Fruit fly (Drosophila melanogaster) whole organism, embryonic: ENCODE data around the gene Caper.
A peak's percentile ranks its signal among the peaks of the same experiment; 100 is the strongest.

Experiments
- Adf1 ChIP-seq: fragments of 200-800 bp; sonication (Bioruptor generic); IDR thresholded peaks from 2 replicates; pipeline ENCODE4 v1.3.6; 2022; ENCODE audit warnings: missing biosample characterization, missing genetic modification characterization
- Asciz ChIP-seq: fragments of 200-800 bp; sonication (Bioruptor generic); optimal IDR thresholded peaks from 2 replicates; lab custom pipeline; 2017; ENCODE audit warnings: missing biosample characterization, mild to moderate bottlenecking, missing genetic modification characterization, missing genetic modification reagents
- Atf-2 ChIP-seq: fragments of 200-800 bp; sonication (Bioruptor generic); optimal IDR thresholded peaks from 2 replicates; lab custom pipeline; 2016; ENCODE audit warnings: missing biosample characterization, missing genetic modification characterization
- Bdp1 ChIP-seq: fragments of 200-800 bp; sonication (Bioruptor generic); optimal IDR thresholded peaks from 3 replicates; lab custom pipeline; 2016; ENCODE audit warnings: missing biosample characterization, missing genetic modification characterization
- CG10321 ChIP-seq: fragments of 200-800 bp; sonication (Bioruptor generic); IDR thresholded peaks from 2 replicates; pipeline ENCODE4 v1.3.6; 2022; ENCODE audit warnings: missing biosample characterization, missing genetic modification characterization
- CG10462 ChIP-seq: fragments of 200-800 bp; sonication (Bioruptor generic); optimal IDR thresholded peaks from 2 replicates; lab custom pipeline; 2016; ENCODE audit warnings: missing biosample characterization, missing genetic modification characterization
- CG11696 ChIP-seq: fragments of 200-800 bp; sonication (Bioruptor generic); IDR thresholded peaks from 2 replicates; pipeline ENCODE4 v1.3.6; 2022; ENCODE audit warnings: missing biosample characterization, missing genetic modification characterization
- CG12299 ChIP-seq: fragments of 200-800 bp; sonication (Bioruptor generic); optimal IDR thresholded peaks from 2 replicates; lab custom pipeline; 2018; ENCODE audit warnings: missing biosample characterization, mild to moderate bottlenecking, missing genetic modification characterization
- CG13287 ChIP-seq: fragments of 200-800 bp; sonication (Bioruptor generic); IDR thresholded peaks from 2 replicates; pipeline ENCODE4 v1.3.6; 2022; ENCODE audit warnings: missing biosample characterization, missing genetic modification characterization; ENCODE audit not compliant: partially characterized antibody
- CG16863 ChIP-seq: fragments of 200-800 bp; sonication (Bioruptor generic); optimal IDR thresholded peaks from 3 replicates; lab custom pipeline; 2016; ENCODE audit warnings: missing biosample characterization, missing genetic modification characterization
- CG17361 ChIP-seq: fragments of 200-800 bp; sonication (Bioruptor generic); IDR thresholded peaks from 3 replicates; pipeline ENCODE4 v1.3.6; 2022; ENCODE audit warnings: missing biosample characterization, missing genetic modification characterization
- CG17802 ChIP-seq: fragments of 200-800 bp; sonication (Bioruptor generic); optimal IDR thresholded peaks from 2 replicates; lab custom pipeline; 2018; ENCODE audit warnings: missing biosample characterization, mild to moderate bottlenecking, missing genetic modification characterization, moderate library complexity
- CG17912 ChIP-seq: fragments of 200-800 bp; sonication (Bioruptor generic); optimal IDR thresholded peaks from 2 replicates; lab custom pipeline; 2018; ENCODE audit warnings: missing biosample characterization, mild to moderate bottlenecking, missing genetic modification characterization
- CG18011 ChIP-seq: fragments of 200-800 bp; sonication (Bioruptor generic); optimal IDR thresholded peaks from 2 replicates; lab custom pipeline; 2017; ENCODE audit warnings: missing biosample characterization, missing genetic modification characterization, mild to moderate bottlenecking, moderate library complexity, missing genotype
- CG32532 ChIP-seq: fragments of 200-800 bp; sonication (Bioruptor generic); IDR thresholded peaks from 2 replicates; pipeline ENCODE4 v1.3.6; 2022; ENCODE audit warnings: missing biosample characterization, missing genetic modification characterization
- CG4617 ChIP-seq: fragments of 200-800 bp; sonication (Bioruptor generic); optimal IDR thresholded peaks from 3 replicates; lab custom pipeline; 2016; ENCODE audit warnings: missing biosample characterization, missing genetic modification characterization, borderline replicate concordance
- CG6791 ChIP-seq: fragments of 200-800 bp; sonication (Bioruptor generic); IDR thresholded peaks from 3 replicates; pipeline ENCODE4 v1.3.6; 2022; ENCODE audit warnings: missing biosample characterization, missing genetic modification characterization; ENCODE audit not compliant: partially characterized antibody
- CG7745 ChIP-seq: fragments of 200-800 bp; sonication (Bioruptor generic); optimal IDR thresholded peaks from 2 replicates; lab custom pipeline; 2018; ENCODE audit warnings: missing biosample characterization, mild to moderate bottlenecking, missing genetic modification characterization, moderate library complexity
- CG8478 ChIP-seq: fragments of >200 bp; optimal IDR thresholded peaks from 2 replicates; lab custom pipeline; 2018
- CG9817 ChIP-seq: fragments of 200-800 bp; sonication (Bioruptor generic); optimal IDR thresholded peaks from 2 replicates; lab custom pipeline; 2018; ENCODE audit warnings: missing biosample characterization, mild to moderate bottlenecking, missing genetic modification characterization, moderate library complexity
- CTCF ChIP-seq: fragments of 200-800 bp; sonication (Bioruptor generic); optimal IDR thresholded peaks from 2 replicates; lab custom pipeline; 2017; ENCODE audit warnings: missing biosample characterization, mild to moderate bottlenecking, missing genetic modification characterization, moderate library complexity
- Dbx ChIP-seq: fragments of 200-800 bp; sonication (Bioruptor generic); IDR thresholded peaks from 3 replicates; pipeline ENCODE4 v1.3.6; 2022; ENCODE audit warnings: missing biosample characterization, missing genetic modification characterization
- Dip3 ChIP-seq: fragments of 200-800 bp; sonication (Bioruptor generic); optimal IDR thresholded peaks from 3 replicates; lab custom pipeline; 2016; ENCODE audit warnings: missing biosample characterization, missing genetic modification characterization
- Dp ChIP-seq: fragments of 200-800 bp; sonication (Bioruptor generic); optimal IDR thresholded peaks from 2 replicates; lab custom pipeline; 2018; ENCODE audit warnings: missing biosample characterization, mild to moderate bottlenecking, missing genetic modification characterization, moderate library complexity
- Fer1 ChIP-seq: fragments of 200-800 bp; sonication (Bioruptor generic); optimal IDR thresholded peaks from 2 replicates; lab custom pipeline; 2017; ENCODE audit warnings: missing biosample characterization, mild to moderate bottlenecking, missing genetic modification characterization
- Jarid2 ChIP-seq: fragments of 200-800 bp; sonication (Bioruptor generic); optimal IDR thresholded peaks from 3 replicates; lab custom pipeline; 2017; ENCODE audit warnings: mild to moderate bottlenecking, missing biosample characterization, missing genetic modification reagents, missing genetic modification characterization
- MBD-R2 ChIP-seq: fragments of 200-800 bp; sonication (Bioruptor generic); IDR thresholded peaks from 2 replicates; pipeline ENCODE4 v1.3.6; 2022; ENCODE audit warnings: missing biosample characterization, missing genetic modification characterization
- Mrtf ChIP-seq: fragments of 200-800 bp; sonication (Bioruptor generic); IDR thresholded peaks from 3 replicates; pipeline ENCODE4 v1.3.6; 2022; ENCODE audit warnings: missing biosample characterization, missing genetic modification characterization
- Nf-YC ChIP-seq: fragments of 200-800 bp; optimal IDR thresholded peaks from 3 replicates; lab custom pipeline; 2019; ENCODE audit warnings: missing biosample characterization, mild to moderate bottlenecking, missing genetic modification characterization, moderate library complexity
- Six4 ChIP-seq: fragments of 200-800 bp; sonication (Bioruptor generic); optimal IDR thresholded peaks from 2 replicates; lab custom pipeline; 2016; ENCODE audit warnings: missing biosample characterization, missing genetic modification characterization
- az2 ChIP-seq: fragments of 200-800 bp; sonication (Bioruptor generic); optimal IDR thresholded peaks from 3 replicates; lab custom pipeline; 2016; ENCODE audit warnings: missing biosample characterization, missing genetic modification characterization
- chm ChIP-seq: fragments of 200-800 bp; sonication (Bioruptor generic); IDR thresholded peaks from 2 replicates; pipeline ENCODE4 v1.3.6; 2022; ENCODE audit warnings: missing biosample characterization, missing genetic modification characterization
- crp ChIP-seq, 2 experiments: fragments of 200-800 bp; sonication (Bioruptor generic); optimal IDR thresholded peaks; 2 replicates in 1 of 2; 3 replicates in 1 of 2; lab custom pipeline; 2017; ENCODE audit warnings: missing biosample characterization in 2 of 2, missing genetic modification characterization in 2 of 2, mild to moderate bottlenecking in 1 of 2, moderate library complexity in 1 of 2
- da ChIP-seq: fragments of 200-800 bp; sonication (Bioruptor generic); optimal IDR thresholded peaks from 2 replicates; lab custom pipeline; 2016; ENCODE audit warnings: missing biosample characterization, missing genetic modification characterization
- dm ChIP-seq: fragments of 200-800 bp; sonication (Bioruptor generic); optimal IDR thresholded peaks from 3 replicates; lab custom pipeline; 2016; ENCODE audit warnings: missing biosample characterization, missing genetic modification characterization
- dmrt11E ChIP-seq: fragments of 200-800 bp; sonication (Bioruptor generic); optimal IDR thresholded peaks from 3 replicates; lab custom pipeline; 2018; ENCODE audit warnings: missing biosample characterization, mild to moderate bottlenecking, missing genetic modification characterization, moderate library complexity
- dysf ChIP-seq: fragments of 200-800 bp; sonication (Bioruptor generic); IDR thresholded peaks from 3 replicates; pipeline ENCODE4 v1.3.6; 2022; ENCODE audit warnings: missing biosample characterization, missing genetic modification characterization
- ewg ChIP-seq: fragments of 200-800 bp; sonication (Bioruptor generic); optimal IDR thresholded peaks from 3 replicates; lab custom pipeline; 2017; ENCODE audit warnings: mild to moderate bottlenecking, missing biosample characterization, missing genetic modification reagents, missing genetic modification characterization
- exex ChIP-seq: fragments of 200-800 bp; sonication (Bioruptor generic); optimal IDR thresholded peaks from 4 replicates; lab custom pipeline; 2018; ENCODE audit warnings: missing biosample characterization, mild to moderate bottlenecking, missing genetic modification characterization, moderate library complexity
- fu2 ChIP-seq: fragments of 200-800 bp; sonication (Bioruptor generic); optimal IDR thresholded peaks from 2 replicates; lab custom pipeline; 2016; ENCODE audit warnings: missing biosample characterization, missing genetic modification characterization
- gcm ChIP-seq: fragments of 200-800 bp; sonication (Bioruptor generic); optimal IDR thresholded peaks from 2 replicates; lab custom pipeline; 2019; ENCODE audit warnings: missing biosample characterization, mild to moderate bottlenecking, missing genetic modification characterization, moderate library complexity
- jumu ChIP-seq: fragments of 200-800 bp; sonication (Bioruptor generic); optimal IDR thresholded peaks from 3 replicates; lab custom pipeline; 2016; ENCODE audit warnings: missing biosample characterization, missing genetic modification characterization
- kay ChIP-seq: fragments of 200-800 bp; sonication (Bioruptor generic); optimal IDR thresholded peaks from 2 replicates; lab custom pipeline; 2016; ENCODE audit warnings: missing biosample characterization, missing genetic modification characterization
- mirr ChIP-seq: fragments of 200-800 bp; sonication (Bioruptor generic); optimal IDR thresholded peaks from 3 replicates; lab custom pipeline; 2018; ENCODE audit warnings: missing biosample characterization, mild to moderate bottlenecking, missing genetic modification characterization
- odd ChIP-seq: fragments of 200-800 bp; sonication (Bioruptor generic); optimal IDR thresholded peaks from 2 replicates; lab custom pipeline; 2017; ENCODE audit warnings: missing biosample characterization, mild to moderate bottlenecking, missing genetic modification characterization
- otp ChIP-seq: fragments of 200-800 bp; sonication (Bioruptor generic); IDR thresholded peaks from 3 replicates; pipeline ENCODE4, ENCODE4 v1.3.6; 2022; ENCODE audit warnings: missing biosample characterization, missing genetic modification characterization
- p53 ChIP-seq: fragments of 200-800 bp; sonication (Bioruptor generic); optimal IDR thresholded peaks from 2 replicates; lab custom pipeline; 2016; ENCODE audit warnings: missing biosample characterization, missing genetic modification characterization
- rib ChIP-seq: fragments of 200-800 bp; sonication (Bioruptor generic); IDR thresholded peaks from 2 replicates; pipeline ENCODE4 v1.3.6; 2022; ENCODE audit warnings: missing biosample characterization, missing genetic modification characterization
- stwl ChIP-seq: fragments of 200-800 bp; sonication (Bioruptor generic); optimal IDR thresholded peaks from 3 replicates; lab custom pipeline; 2018; ENCODE audit warnings: missing biosample characterization, mild to moderate bottlenecking, missing genetic modification characterization, moderate library complexity
- tap ChIP-seq: fragments of 200-800 bp; optimal IDR thresholded peaks from 3 replicates; lab custom pipeline; 2019; ENCODE audit warnings: missing biosample characterization, mild to moderate bottlenecking, missing genetic modification characterization, moderate library complexity

Caper gene

DNA sequence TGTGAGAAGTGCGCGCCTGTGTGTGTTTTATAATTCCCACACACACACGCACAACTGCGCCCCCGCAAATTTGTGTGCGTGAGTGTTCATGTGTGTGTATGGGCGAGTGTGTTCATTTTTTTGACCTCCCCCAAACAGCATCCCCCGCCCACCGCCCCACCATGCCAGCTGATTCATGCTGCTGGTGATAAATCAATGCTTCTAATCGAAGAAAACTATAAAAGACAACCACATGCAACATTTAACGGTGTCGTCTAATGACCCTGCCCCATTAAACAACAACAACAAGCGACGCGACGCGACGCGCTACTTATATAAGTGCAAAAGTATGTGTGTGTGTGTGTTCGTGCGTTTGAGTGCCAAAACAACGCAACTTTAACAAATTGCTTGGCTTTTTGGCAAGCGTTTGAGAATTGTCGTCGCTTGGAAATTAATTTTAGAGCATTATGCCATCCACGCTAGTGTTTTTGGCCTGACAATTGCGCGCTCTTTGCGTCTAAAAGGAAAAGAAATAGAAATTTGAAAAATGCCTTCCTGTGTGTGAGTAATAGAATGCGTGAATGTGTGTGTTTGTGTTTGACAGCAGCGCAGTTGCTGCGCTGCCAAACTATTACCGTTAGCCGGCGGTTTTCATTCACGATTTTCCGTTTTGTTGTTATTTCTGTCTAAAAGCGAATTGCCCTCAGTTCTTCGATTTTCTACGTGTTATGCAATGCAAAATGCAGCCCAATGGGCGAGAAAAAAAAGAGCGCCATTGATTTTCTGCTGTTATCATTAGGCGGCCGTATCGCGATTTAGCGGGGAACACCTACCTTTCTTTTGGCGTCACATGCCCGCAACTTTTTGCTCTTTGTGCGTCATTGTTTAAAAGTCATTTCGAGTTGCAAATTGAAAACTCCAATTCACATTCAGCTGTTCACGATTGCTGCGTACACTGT, 6.2 kb downstream of the Caper start (continued):
- TF ChIP-seq otp (GFP tag; lab: Robert Waterston, UW), result no peak
- no peak for TF ChIP-seq CG11696 (GFP tag; lab: Robert Waterston, UW)
- TF ChIP-seq gcm, result no peak
- TF ChIP-seq Nf-YC (tag; lab: Kevin White, UChicago), result no peak
- no peak for TF ChIP-seq CG16863 (GFP tag; lab: Kevin White, UChicago)
- TF ChIP-seq CG32532, result 0 out of 2 replicates have a peak, but pooled peaks have one; percentile 29
- TF ChIP-seq CG17912, result no peak
- TF ChIP-seq rib (GFP tag; lab: Robert Waterston, UW), result 0 out of 2 replicates have a peak, but pooled peaks have one; percentile 10
- peak; percentile 27 for TF ChIP-seq kay
- TF ChIP-seq chm (GFP tag; lab: Robert Waterston, UW), result 0 out of 2 replicates have a peak, but pooled peaks have one; percentile 38
- no peak for TF ChIP-seq CG10462
- peak; percentile 79 for TF ChIP-seq Adf1 (GFP tag; lab: Robert Waterston, UW)
- TF ChIP-seq CG6791 (GFP tag; lab: Robert Waterston, UW), result 0 out of 3 replicates have a peak, but pooled peaks have one; percentile 28
- no peak for TF ChIP-seq dysf (GFP tag; lab: Robert Waterston, UW)
- TF ChIP-seq ewg (GFP tag; lab: Kevin White, UChicago), result no peak
- no peak for TF ChIP-seq CG17802 (tag; lab: Kevin White, UChicago)
- TF ChIP-seq CG4617 (GFP tag; lab: Kevin White, UChicago), result no peak
- no peak for TF ChIP-seq CTCF
- TF ChIP-seq dmrt11E, result no peak
- TF ChIP-seq Bdp1 (GFP tag; lab: Kevin White, UChicago), result no peak
- peak in 1 of 2 experiments; percentile 46 for TF ChIP-seq crp (GFP tag; optimal IDR thresholded peaks at IDR 0.05; lab: Kevin White, UChicago)
- TF ChIP-seq tap (tag; lab: Kevin White, UChicago), result no peak
- TF ChIP-seq Asciz (GFP tag; lab: Kevin White, UChicago), result no peak
- TF ChIP-seq CG12299 (tag; lab: Kevin White, UChicago), result no peak
- no peak for TF ChIP-seq az2 (GFP tag; lab: Kevin White, UChicago)
- TF ChIP-seq Fer1 (GFP tag; lab: Kevin White, UChicago), result no peak
- no peak for TF ChIP-seq Dip3
- TF ChIP-seq CG9817 (tag; lab: Kevin White, UChicago), result no peak
- TF ChIP-seq CG7745, result no peak
- TF ChIP-seq odd (GFP tag; lab: Kevin White, UChicago), result no peak
- no peak for TF ChIP-seq CG8478 (lab: Kevin White, UChicago)
- no peak for TF ChIP-seq jumu (GFP tag; lab: Kevin White, UChicago)
- no peak for TF ChIP-seq MBD-R2 (GFP tag; lab: Robert Waterston, UW)
- no peak for TF ChIP-seq CG13287
- TF ChIP-seq p53 (GFP tag; lab: Kevin White, UChicago), result no peak
- no peak for TF ChIP-seq stwl (tag; lab: Kevin White, UChicago)
- TF ChIP-seq mirr (GFP tag; lab: Kevin White, UChicago), result no peak
- TF ChIP-seq Jarid2 (GFP tag; lab: Kevin White, UChicago), result no peak
- no peak for TF ChIP-seq CG18011 (GFP tag; lab: Kevin White, UChicago)
- TF ChIP-seq CG17361 (GFP tag; lab: Robert Waterston, UW), result no peak
- TF ChIP-seq da, result no peak
- no peak for TF ChIP-seq Atf-2
- no peak for TF ChIP-seq Dp (GFP tag; lab: Kevin White, UChicago)
- no peak for TF ChIP-seq fu2 (GFP tag; lab: Kevin White, UChicago)
- no peak for TF ChIP-seq dm (GFP tag; lab: Kevin White, UChicago)
- no peak for TF ChIP-seq exex (tag; lab: Kevin White, UChicago)
- no peak for TF ChIP-seq Mrtf (GFP tag; lab: Robert Waterston, UW)
- no peak for TF ChIP-seq Six4 (GFP tag; lab: Kevin White, UChicago)
- no peak for TF ChIP-seq Dbx (GFP tag; lab: Robert Waterston, UW)
- no peak for TF ChIP-seq CG10321 (GFP tag; lab: Robert Waterston, UW)
